Worm (Caenorhabditis elegans) whole organism, L1 larva: ENCODE results near the gene sri-18.

Experiments
- Y116A8C.19 ChIP-seq: sonication (generic microtip); optimal IDR thresholded peaks from 2 replicates; lab custom pipeline; 2016; ENCODE audit warnings: missing compliant biosample characterization, missing genetic modification characterization, borderline replicate concordance
- alr-1 ChIP-seq: fragments of 200-800 bp; sonication (Bioruptor generic); optimal IDR thresholded peaks from 2 replicates; lab custom pipeline; 2018; ENCODE audit warnings: borderline replicate concordance, mild to moderate bottlenecking, missing genetic modification characterization, missing compliant biosample characterization
- blmp-1 ChIP-seq: fragments of 150-350 bp; optimal IDR thresholded peaks from 2 replicates; lab custom pipeline; 2014; ENCODE audit warnings: missing biosample characterization, missing genetic modification characterization
- ceh-63 ChIP-seq: fragments of 200-800 bp; sonication (Bioruptor generic); optimal IDR thresholded peaks from 2 replicates; lab custom pipeline; 2018; ENCODE audit warnings: mild to moderate bottlenecking, missing genetic modification characterization, missing compliant biosample characterization
- ceh-8 ChIP-seq: fragments of 200-800 bp; sonication (Bioruptor generic); optimal IDR thresholded peaks from 2 replicates; lab custom pipeline; 2018; ENCODE audit warnings: mild to moderate bottlenecking, missing genetic modification characterization, moderate library complexity, missing compliant biosample characterization
- ces-1 ChIP-seq: fragments of 150-350 bp; optimal IDR thresholded peaks from 2 replicates; lab custom pipeline; 2014; ENCODE audit warnings: missing biosample characterization, missing genetic modification reagents, missing genetic modification characterization
- dpl-1 ChIP-seq, 3 experiments: fragments of 150-350 bp in 2 of 3; sonication (generic microtip) in 1 of 3; optimal IDR thresholded peaks; 2 replicates each; lab custom pipeline; 2014 to 2017; ENCODE audit warnings: missing biosample characterization in 3 of 3, missing genetic modification characterization in 3 of 3, missing genetic modification reagents in 3 of 3
- dsc-1 ChIP-seq: sonication (generic microtip); optimal IDR thresholded peaks from 2 replicates; lab custom pipeline; 2016; ENCODE audit warnings: mild to moderate bottlenecking, missing genetic modification characterization, missing compliant biosample characterization
- elt-2 ChIP-seq: sonication (generic microtip); optimal IDR thresholded peaks from 2 replicates; lab custom pipeline; 2016; ENCODE audit warnings: missing genetic modification characterization, mild to moderate bottlenecking, inconsistent platforms, missing compliant biosample characterization, missing genetic modification reagents
- elt-3 ChIP-seq, 6 experiments: fragments of 150-350 bp in 1 of 6; sonication (generic microtip); optimal IDR thresholded peaks; 2 replicates each; lab custom pipeline; 2017 to 2018; ENCODE audit warnings: missing biosample characterization in 6 of 6, missing genetic modification characterization in 6 of 6, inconsistent platforms in 1 of 6
- fkh-4 ChIP-seq: sonication (generic microtip); optimal IDR thresholded peaks from 2 replicates; lab custom pipeline; 2016; ENCODE audit warnings: missing compliant biosample characterization, missing genetic modification characterization, borderline replicate concordance
- fkh-8 ChIP-seq: sonication (generic microtip); optimal IDR thresholded peaks from 2 replicates; lab custom pipeline; 2016; ENCODE audit warnings: mild to moderate bottlenecking, missing genetic modification characterization, missing compliant biosample characterization
- jun-1 ChIP-seq: fragments of 150-350 bp; optimal IDR thresholded peaks from 2 replicates; lab custom pipeline; 2014; ENCODE audit warnings: missing biosample characterization, missing genetic modification reagents, missing genetic modification characterization
- lin-39 ChIP-seq: fragments of 150-350 bp; optimal IDR thresholded peaks from 2 replicates; lab custom pipeline; 2014; ENCODE audit warnings: missing biosample characterization, missing genetic modification reagents, missing genetic modification characterization
- lsy-2 ChIP-seq, 2 experiments: fragments of 150-350 bp; optimal IDR thresholded peaks; 2 replicates each; lab custom pipeline; 2014; ENCODE audit warnings: missing biosample characterization in 2 of 2, missing genetic modification characterization in 2 of 2
- mab-9 ChIP-seq: fragments of 200-800 bp; sonication (Bioruptor generic); IDR thresholded peaks from 2 replicates; pipeline ENCODE4 v1.3.6; 2022; ENCODE audit warnings: missing genetic modification reagents, missing genetic modification characterization, missing compliant biosample characterization
- mef-2 ChIP-seq: fragments of 150-350 bp; optimal IDR thresholded peaks from 2 replicates; lab custom pipeline; 2014; ENCODE audit warnings: missing biosample characterization, missing genetic modification characterization
- nhr-11 ChIP-seq: fragments of 150-350 bp; optimal IDR thresholded peaks from 2 replicates; lab custom pipeline; 2014; ENCODE audit warnings: missing biosample characterization, missing genetic modification characterization
- nhr-19 ChIP-seq: fragments of 200-800 bp; sonication (Bioruptor generic); conservative IDR thresholded peaks from 2 replicates; pipeline ENCODE4 v1.3.6; 2022; ENCODE audit warnings: missing genetic modification characterization, missing compliant biosample characterization
- nhr-237 ChIP-seq: fragments of 150-350 bp; optimal IDR thresholded peaks from 2 replicates; lab custom pipeline; 2014; ENCODE audit warnings: missing biosample characterization, missing genetic modification characterization
- nhr-47 ChIP-seq: sonication (generic microtip); optimal IDR thresholded peaks from 2 replicates; lab custom pipeline; 2016; ENCODE audit warnings: mild to moderate bottlenecking, missing genetic modification characterization, moderate library complexity, missing compliant biosample characterization
- nhr-71 ChIP-seq: sonication (generic microtip); optimal IDR thresholded peaks from 2 replicates; lab custom pipeline; 2016; ENCODE audit warnings: mild to moderate bottlenecking, missing genetic modification characterization, moderate library complexity, missing compliant biosample characterization
- nhr-90 ChIP-seq: sonication (generic microtip); optimal IDR thresholded peaks from 2 replicates; lab custom pipeline; 2016; ENCODE audit warnings: mild to moderate bottlenecking, missing genetic modification characterization, missing compliant biosample characterization; ENCODE audit not compliant: poor library complexity
- pag-3 ChIP-seq: sonication (generic microtip); optimal IDR thresholded peaks from 2 replicates; lab custom pipeline; 2017; ENCODE audit warnings: missing genetic modification characterization, mild to moderate bottlenecking, missing compliant biosample characterization, antibody characterized with exemption, borderline replicate concordance; ENCODE audit not compliant: insufficient read depth
- pax-3 ChIP-seq: fragments of 200-800 bp; sonication (Bioruptor generic); optimal IDR thresholded peaks from 2 replicates; lab custom pipeline; 2018; ENCODE audit warnings: mild to moderate bottlenecking, missing genetic modification characterization, moderate library complexity, missing compliant biosample characterization
- pqm-1 ChIP-seq: sonication (generic microtip); optimal IDR thresholded peaks from 3 replicates; lab custom pipeline; 2017; ENCODE audit warnings: missing biosample characterization, missing genetic modification characterization
- skn-1 ChIP-seq: fragments of 150-350 bp; optimal IDR thresholded peaks from 2 replicates; lab custom pipeline; 2014; ENCODE audit warnings: missing biosample characterization, missing genetic modification characterization
- sox-4 ChIP-seq: sonication (generic microtip); optimal IDR thresholded peaks from 2 replicates; lab custom pipeline; 2016; ENCODE audit warnings: missing genetic modification characterization, missing compliant biosample characterization
- unc-130 ChIP-seq: fragments of 150-350 bp; optimal IDR thresholded peaks from 2 replicates; lab custom pipeline; 2017; ENCODE audit warnings: missing biosample characterization, missing genetic modification characterization, inconsistent platforms
- unc-62 ChIP-seq: fragments of 150-350 bp; optimal IDR thresholded peaks from 2 replicates; lab custom pipeline; 2014; ENCODE audit warnings: missing biosample characterization, missing genetic modification reagents, missing genetic modification characterization
- unc-98 ChIP-seq: fragments of 200-800 bp; sonication (Bioruptor generic); IDR thresholded peaks from 2 replicates; pipeline ENCODE4 v1.3.6; 2022; ENCODE audit warnings: missing genetic modification characterization, missing compliant biosample characterization
- vab-15 ChIP-seq: sonication (generic microtip); optimal IDR thresholded peaks from 2 replicates; lab custom pipeline; 2017; ENCODE audit warnings: missing genotype, mild to moderate bottlenecking, missing genetic modification characterization, missing compliant biosample characterization
- zip-4 ChIP-seq: fragments of 200-800 bp; sonication (Bioruptor generic); optimal IDR thresholded peaks from 2 replicates; lab custom pipeline; 2018; ENCODE audit warnings: mild to moderate bottlenecking, missing genetic modification characterization, moderate library complexity, missing compliant biosample characterization

sri-18 gene

DNA sequence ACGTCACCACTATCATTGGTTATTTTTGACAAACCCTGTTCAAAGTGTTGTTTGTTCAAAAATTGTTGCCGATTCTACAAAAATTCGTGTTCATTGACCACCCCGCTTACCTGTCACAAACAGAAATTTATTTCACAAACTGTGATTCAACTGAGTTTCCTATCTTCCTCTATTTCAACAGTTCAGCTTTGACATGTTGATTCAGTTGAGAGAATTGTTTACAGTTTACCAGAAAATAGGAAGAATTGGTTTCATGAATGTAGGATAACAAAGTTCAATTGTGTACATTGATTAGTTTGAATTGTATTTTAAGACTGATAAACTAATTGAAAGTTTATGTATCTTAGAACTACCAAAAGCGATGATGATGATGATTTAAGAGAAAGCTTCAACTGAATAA, 14.7 kb downstream of the sri-18 start:
- no peak for TF ChIP-seq ceh-8
- no peak for TF ChIP-seq unc-98 (GFP tag; lab: Robert Waterston, UW)
- TF ChIP-seq dsc-1 = peak; percentile 6
- no peak for TF ChIP-seq unc-130 (tag; lab: Kevin White, UChicago)
- TF ChIP-seq nhr-90 (tag; lab: Kevin White, UChicago) = no peak

DNA sequence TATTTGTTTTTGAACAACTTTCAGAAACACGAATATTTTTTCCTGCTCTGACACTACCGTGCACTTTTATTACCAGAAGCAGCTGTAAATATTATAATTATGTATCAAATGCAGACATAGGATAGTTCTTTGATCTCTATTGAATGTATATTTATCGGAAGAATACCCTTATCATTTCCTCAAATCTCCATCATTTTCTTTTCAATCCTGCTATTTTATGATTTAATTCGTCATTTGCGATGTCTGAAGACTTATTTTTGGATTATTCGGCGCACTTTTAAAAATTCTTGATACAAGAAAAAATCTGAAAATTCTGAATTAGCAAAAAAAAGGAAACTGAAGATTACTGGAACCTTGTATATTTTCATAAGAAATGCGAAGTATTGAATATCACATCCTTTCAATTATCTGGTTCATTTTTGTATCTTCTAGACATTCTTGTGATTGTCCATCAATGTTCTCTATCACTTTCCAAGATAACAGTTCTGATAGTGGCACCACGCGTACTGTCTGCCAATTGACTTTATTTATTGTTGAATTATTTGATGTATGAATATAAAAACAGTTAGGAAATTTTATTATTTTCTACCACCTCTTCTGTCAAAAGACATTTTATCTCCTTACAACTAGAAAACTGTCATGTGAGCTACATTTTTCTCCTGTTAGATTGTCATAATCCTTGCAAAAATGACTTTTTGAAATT, 16.2 kb downstream of the sri-18 start:
- TF ChIP-seq pag-3 (tag; lab: Kevin White, UChicago) (no peak), skn-1 (tag; lab: Kevin White, UChicago) (no peak), elt-2 (tag; lab: Kevin White, UChicago) (peak; percentile 34), fkh-8 (tag; lab: Kevin White, UChicago) (peak; percentile 11), fkh-4 (tag; lab: Kevin White, UChicago) (no peak), dsc-1 (peak; percentile 73)
- TF ChIP-seq, all 84 proteins: peak for 3

DNA sequence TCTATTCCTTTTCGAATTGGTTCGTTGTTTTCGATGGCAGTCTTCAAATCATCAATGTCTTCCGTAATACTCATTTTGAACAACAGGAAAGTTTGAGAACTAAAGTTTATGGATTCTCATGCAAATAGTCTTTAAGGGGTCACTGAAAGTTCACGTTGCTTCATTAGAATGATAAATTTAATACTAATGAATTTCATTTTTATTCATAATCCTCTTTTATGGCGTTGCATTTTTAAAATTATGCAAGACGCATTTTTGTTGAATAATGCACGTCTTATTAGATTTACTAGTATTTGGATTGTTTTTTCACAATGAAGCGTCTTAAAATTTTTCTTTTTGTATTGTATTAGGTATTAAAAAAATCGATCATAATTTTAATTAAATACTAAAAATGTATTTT, 17.3 kb downstream of the sri-18 start, which contains the start of gene C12D8.9:
TSS of gene C12D8.9 (minus strand) at position 101 of the 400 bp plus-strand sequence.
- no peak for TF ChIP-seq nhr-237 (tag; lab: Kevin White, UChicago)
- TF ChIP-seq nhr-19 (GFP tag; lab: Robert Waterston, UW) = no peak
- TF ChIP-seq ces-1 (GFP tag; lab: Kevin White, UChicago) = no peak
- TF ChIP-seq ceh-8 = no peak
- TF ChIP-seq, all 84 proteins: peak for 0

DNA sequence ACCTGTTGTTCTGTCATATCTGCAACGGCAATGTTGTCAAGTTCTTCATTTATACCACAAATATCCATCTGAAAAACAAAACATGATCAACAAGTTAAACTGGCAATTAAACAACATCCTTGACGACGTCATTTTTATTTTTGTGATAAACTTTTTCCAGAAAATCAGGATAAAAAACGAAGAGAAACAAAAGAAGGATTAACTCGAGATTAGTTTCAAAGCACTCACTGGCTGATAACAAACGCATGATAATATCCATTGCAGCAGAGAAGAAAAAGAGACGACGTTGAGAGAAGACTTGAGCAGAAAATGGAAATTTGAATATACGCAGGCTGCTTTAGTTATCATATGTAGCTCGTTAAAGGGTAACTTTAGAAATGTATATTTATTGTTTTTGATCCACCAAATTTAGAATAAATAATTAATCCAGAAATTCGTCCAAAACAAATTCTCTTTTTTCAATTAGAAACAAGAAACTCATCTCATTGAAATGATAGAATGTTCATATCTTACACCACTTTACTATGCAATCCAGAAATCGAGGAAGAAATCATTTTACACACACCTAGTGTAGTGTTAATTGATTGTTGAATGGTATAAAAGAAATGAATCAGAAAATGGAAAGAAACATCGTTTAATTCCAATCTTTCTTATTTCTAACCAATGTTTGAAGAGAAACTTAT, 19.1 kb downstream of the sri-18 start, which contains the start of the genes C12D8.21 and col-148:
TSS of gene C12D8.21 (minus strand) at position 68 of the 683 bp plus-strand sequence.
TSS of gene col-148 (plus strand) at position 633 of the 683 bp plus-strand sequence.
- no peak for TF ChIP-seq zip-4 (GFP tag; lab: Kevin White, UChicago)
- no peak for TF ChIP-seq pqm-1 (tag; lab: Kevin White, UChicago)
- TF ChIP-seq blmp-1 (tag; lab: Kevin White, UChicago) = no peak
- TF ChIP-seq pax-3 (tag; lab: Kevin White, UChicago) = peak; percentile 62
- TF ChIP-seq sox-4 = peak; percentile 22
- TF ChIP-seq nhr-71 (tag; lab: Kevin White, UChicago) = peak; percentile 11
- TF ChIP-seq nhr-237 (tag; lab: Kevin White, UChicago) = no peak
- TF ChIP-seq ceh-63 (GFP tag; lab: Kevin White, UChicago) = no peak
- TF ChIP-seq fkh-8 (tag; lab: Kevin White, UChicago) = peak; percentile 72
- TF ChIP-seq nhr-47 = peak; percentile 35
- TF ChIP-seq dsc-1 = peak; percentile 96

DNA sequence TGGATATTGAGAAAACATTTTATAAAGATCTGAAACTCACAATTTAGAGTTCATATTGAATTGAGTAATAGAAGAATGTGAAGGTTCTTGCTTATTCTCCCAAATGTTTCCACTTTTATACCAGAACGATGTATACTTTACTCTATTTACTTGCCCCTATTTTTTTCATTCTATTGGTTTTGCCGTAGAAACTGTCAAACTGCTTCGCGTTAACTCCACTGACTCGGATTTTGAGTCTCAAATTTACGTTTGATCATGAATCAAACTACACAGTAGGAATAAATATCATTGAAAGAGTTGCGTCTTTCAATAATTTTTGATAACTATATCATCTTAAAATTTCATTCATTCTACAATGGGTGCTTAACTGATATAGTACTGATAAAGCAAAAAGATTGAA, 20.5 kb downstream of the sri-18 start, which contains the start of gene fipr-8:
TSS of gene fipr-8 (minus strand) at position 101 of the 400 bp plus-strand sequence.
- TF ChIP-seq ceh-63 (GFP tag; lab: Kevin White, UChicago) = no peak
- TF ChIP-seq mef-2 (tag; lab: Kevin White, UChicago) = no peak
- TF ChIP-seq lsy-2 (tag; optimal IDR thresholded peaks at IDR 0.05; lab: Kevin White, UChicago) = no peak
- TF ChIP-seq dpl-1 (GFP tag; optimal IDR thresholded peaks at IDR 0.05; lab: Kevin White, UChicago) = no peak
- TF ChIP-seq dsc-1 = no peak
- TF ChIP-seq Y116A8C.19 (tag; lab: Kevin White, UChicago) = no peak
- no peak for TF ChIP-seq mab-9 (GFP tag; lab: Robert Waterston, UW)
- no peak for TF ChIP-seq jun-1
- TF ChIP-seq lin-39 (tag; lab: Kevin White, UChicago) = no peak
- no peak for TF ChIP-seq alr-1 (tag; lab: Kevin White, UChicago)
- no peak for TF ChIP-seq elt-3 (tag; optimal IDR thresholded peaks at IDR 0.05; lab: Kevin White, UChicago)
- no peak for TF ChIP-seq vab-15
- TF ChIP-seq nhr-237 (tag; lab: Kevin White, UChicago) = no peak
- no peak for TF ChIP-seq nhr-11 (tag; lab: Kevin White, UChicago)
- TF ChIP-seq unc-62 (GFP tag; lab: Kevin White, UChicago) = no peak
- no peak for TF ChIP-seq elt-2 (tag; lab: Kevin White, UChicago)
- TF ChIP-seq, all 84 proteins: peak for 0
